Fruit fly (Drosophila melanogaster): ENCODE measurements around the gene CG31917.

Gene CG31917

DNA sequence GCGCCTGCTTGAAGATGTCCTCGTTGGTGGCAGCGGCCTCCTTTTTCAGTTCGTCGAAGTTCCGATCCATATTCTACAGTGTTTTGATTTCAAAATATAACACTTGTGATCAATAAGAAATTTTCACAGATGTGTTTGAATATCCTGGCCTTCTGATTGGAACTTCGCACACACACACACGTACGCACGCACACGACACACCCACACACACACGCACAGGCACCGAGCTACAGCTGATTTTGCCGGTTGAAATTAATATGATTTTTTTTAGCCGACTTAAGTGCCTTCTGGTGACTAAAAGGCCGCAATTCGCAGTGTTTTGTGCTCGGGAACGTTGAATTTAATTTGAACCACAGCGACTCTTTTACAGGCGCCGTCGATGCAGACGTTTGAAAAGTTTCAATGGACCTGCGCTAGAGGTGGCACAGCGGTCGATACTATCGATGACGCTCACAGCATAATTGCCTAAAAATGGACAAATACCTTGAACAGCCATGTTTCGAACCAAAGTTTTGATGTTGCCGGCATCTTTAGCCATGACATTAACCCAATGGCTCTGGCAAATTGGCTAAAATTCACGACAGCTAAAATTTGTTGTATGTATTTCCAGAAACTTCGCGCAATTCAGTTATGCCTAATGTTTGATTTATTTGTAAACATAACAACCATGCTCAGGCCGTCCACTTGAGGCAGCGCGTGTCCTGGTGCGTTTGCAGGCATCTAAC lies 1.2 kb downstream of the CG31917 start, which contains the start of gene Rtnl1 (continued):
- TF ChIP-seq sisA (GFP tag; IDR thresholded peaks at IDR 0.05) (no peak; the same call in 1 of the 2 replicates), Asciz (GFP tag; optimal IDR thresholded peaks at IDR 0.05) (peak; percentile 88), sim (GFP tag; IDR thresholded peaks at IDR 0.05) (no peak), D19B (GFP tag; optimal IDR thresholded peaks at IDR 0.05) (no peak), klu (GFP tag; IDR thresholded peaks at IDR 0.05) (no peak), sob (GFP tag; IDR thresholded peaks at IDR 0.05) (no peak; the same call in 1 of the 2 replicates), BtbVII (GFP tag; optimal IDR thresholded peaks at IDR 0.05) (no peak), gt (GFP tag; IDR thresholded peaks at IDR 0.05) (no peak), CG11695 (GFP tag; IDR thresholded peaks at IDR 0.05) (no peak), CG14667 (GFP tag; IDR thresholded peaks at IDR 0.05) (no peak), CG1647 (GFP tag; optimal IDR thresholded peaks at IDR 0.05) (peak; percentile 43), Deaf1 (tag; optimal IDR thresholded peaks at IDR 0.05) (peak; percentile 29), CG15696 (tag; optimal IDR thresholded peaks at IDR 0.05) (no peak), Awh (GFP tag; IDR thresholded peaks at IDR 0.05) (no peak), jigr1 (GFP tag; IDR thresholded peaks at IDR 0.05) (no peak), CG11247 (GFP tag; IDR thresholded peaks at IDR 0.05) (no peak), CG11398 (GFP tag; optimal IDR thresholded peaks at IDR 0.05) (no peak), inv (GFP tag; IDR thresholded peaks at IDR 0.05; ENCODE audit: partially characterized antibody) (peak; percentile 85), CG34224 (GFP tag; IDR thresholded peaks at IDR 0.05; ENCODE audit: partially characterized antibody) (peak; percentile 90), CG4617 (GFP tag; optimal IDR thresholded peaks at IDR 0.05; ENCODE audit: borderline replicate concordance) (peak; percentile 81), CG15514 (GFP tag; optimal IDR thresholded peaks at IDR 0.05) (peak; percentile 84), abd-A (tag; optimal IDR thresholded peaks at IDR 0.05) (no peak), crp (GFP tag; optimal IDR thresholded peaks at IDR 0.05) (peak in 1 of 2 experiments; percentile 77), CG8765 (GFP tag; IDR thresholded peaks at IDR 0.05) (no peak; the same call in 1 of the 2 replicates), btn (GFP tag; optimal IDR thresholded peaks at IDR 0.05) (no peak), lola (GFP tag; optimal IDR thresholded peaks at IDR 0.05) (no peak), mirr (GFP tag; optimal IDR thresholded peaks at IDR 0.05) (no peak), CG13775 (GFP tag; optimal IDR thresholded peaks at IDR 0.05) (no peak), zfh1 (GFP tag; IDR thresholded peaks at IDR 0.05) (no peak), ttk (GFP tag; IDR thresholded peaks at IDR 0.05) (no peak), CG30403 (GFP tag; optimal IDR thresholded peaks at IDR 0.05) (peak; percentile 35), zfh2 (GFP tag; optimal IDR thresholded peaks at IDR 0.05) (peak; percentile 16), Aef1 (GFP tag; IDR thresholded peaks at IDR 0.05) (0 out of 3 replicates have a peak, but pooled peaks have one; percentile 26), ATbp (GFP tag; optimal IDR thresholded peaks at IDR 0.05) (no peak), CG3995 (GFP tag; optimal IDR thresholded peaks at IDR 0.05) (peak; percentile 33), Bgb (GFP tag; IDR thresholded peaks at IDR 0.05; ENCODE audit: partially characterized antibody) (peak; percentile 95), CG10959 (GFP tag; IDR thresholded peaks at IDR 0.05) (no peak), CG2712 (tag; optimal IDR thresholded peaks at IDR 0.05) (peak; percentile 60), CG7271 (tag; optimal IDR thresholded peaks at IDR 0.05) (no peak), gfzf (GFP tag; optimal IDR thresholded peaks at IDR 0.05) (peak; percentile 99), CG8924 (tag; optimal IDR thresholded peaks at IDR 0.05) (peak; percentile 20), CG10147 (GFP tag; optimal IDR thresholded peaks at IDR 0.05) (peak; percentile 27), CG13424 (tag; optimal IDR thresholded peaks at IDR 0.05) (peak; percentile 28), Adf1 (GFP tag; IDR thresholded peaks at IDR 0.05) (peak; percentile 31; the same call in 1 of the 2 replicates), CG2120 (GFP tag; optimal IDR thresholded peaks at IDR 0.05) (peak; percentile 47), dm (GFP tag; optimal IDR thresholded peaks at IDR 0.05) (peak; percentile 40), CG7963 (GFP tag; IDR thresholded peaks at IDR 0.05; ENCODE audit: partially characterized antibody) (peak; percentile 88; the same call in 2 of the 3 replicates), H15 (GFP tag; IDR thresholded peaks at IDR 0.05) (no peak), E2f2 (GFP tag; IDR thresholded peaks at IDR 0.05) (peak; percentile 93)

Data from whole organism, embryonic.